Fruit fly (Drosophila melanogaster): ENCODE results near the gene CG15743.
A peak's percentile ranks its signal among the peaks of the same experiment; 100 is the strongest.

CG15743 gene

dm6 chrX:13254442-13254841, 31.1 kb upstream of the CG15743 start (continued):
- TF ChIP-seq sqz (GFP tag; optimal IDR thresholded peaks at IDR 0.05) (peak; percentile 16), nmo (GFP tag; optimal IDR thresholded peaks at IDR 0.05) (no peak), Asciz (GFP tag; optimal IDR thresholded peaks at IDR 0.05) (peak; percentile 2), Oaz (GFP tag; IDR thresholded peaks at IDR 0.05) (no peak), CG5953 (GFP tag; IDR thresholded peaks at IDR 0.05) (no peak), HLHmδ (GFP tag; optimal IDR thresholded peaks at IDR 0.05) (no peak), tna (GFP tag; IDR thresholded peaks at IDR 0.05; ENCODE audit: partially characterized antibody) (no peak), sug (tag; optimal IDR thresholded peaks at IDR 0.05) (peak; percentile 47), CG12299 (tag; optimal IDR thresholded peaks at IDR 0.05) (no peak), kay (GFP tag; optimal IDR thresholded peaks at IDR 0.05) (no peak), kah (GFP tag; optimal IDR thresholded peaks at IDR 0.05) (no peak), en (GFP tag; optimal IDR thresholded peaks at IDR 0.05) (no peak), fd96Cb (tag; optimal IDR thresholded peaks at IDR 0.05) (no peak), Mes4 (GFP tag; optimal IDR thresholded peaks at IDR 0.05) (no peak), bowl (GFP tag; IDR thresholded peaks at IDR 0.05) (no peak), HLH54F (GFP tag; optimal IDR thresholded peaks at IDR 0.05) (no peak), hkb (optimal IDR thresholded peaks at IDR 0.05) (no peak), hkb (GFP tag; IDR thresholded peaks at IDR 0.05) (no peak), CG12659 (GFP tag; optimal IDR thresholded peaks at IDR 0.05) (peak; percentile 7), Med (GFP tag) (peak; percentile 57), unc-4 (GFP tag; IDR thresholded peaks at IDR 0.05; ENCODE audit: partially characterized antibody) (no peak), Vsx1 (GFP tag; optimal IDR thresholded peaks at IDR 0.05) (peak; percentile 39), chm (GFP tag; IDR thresholded peaks at IDR 0.05) (no peak), CG34376 (GFP tag; optimal IDR thresholded peaks at IDR 0.05) (peak; percentile 43), ftz-f1 (GFP tag; optimal IDR thresholded peaks at IDR 0.05) (no peak), p53 (GFP tag; optimal IDR thresholded peaks at IDR 0.05) (no peak), CG18011 (GFP tag; optimal IDR thresholded peaks at IDR 0.05) (no peak), CG11695 (GFP tag; IDR thresholded peaks at IDR 0.05) (0 out of 3 replicates have a peak, but pooled peaks have one; percentile 30), CG7357 (GFP tag; IDR thresholded peaks at IDR 0.05) (no peak), grn (GFP tag; optimal IDR thresholded peaks at IDR 0.05) (peak; percentile 20), ewg (GFP tag; optimal IDR thresholded peaks at IDR 0.05) (no peak), CG2116 (GFP tag; optimal IDR thresholded peaks at IDR 0.05) (no peak), repo (GFP tag; optimal IDR thresholded peaks at IDR 0.05) (no peak), hb (GFP tag; IDR thresholded peaks at IDR 0.05; ENCODE audit: partially characterized antibody) (no peak), HmgZ (tag; optimal IDR thresholded peaks at IDR 0.05) (no peak), Pdp1 (GFP tag; optimal IDR thresholded peaks at IDR 0.05) (peak in 1 of 2 experiments; percentile 62), CG7963 (GFP tag; IDR thresholded peaks at IDR 0.05; ENCODE audit: partially characterized antibody) (no peak), CG3281 (GFP tag; optimal IDR thresholded peaks at IDR 0.05) (peak; percentile 20), Atf-2 (GFP tag; optimal IDR thresholded peaks at IDR 0.05) (no peak)

dm6 chrX:13256967-13257366, 28.5 kb upstream of the CG15743 start:
- TF ChIP-seq ttk (GFP tag; IDR thresholded peaks at IDR 0.05): no peak
- TF ChIP-seq al (GFP tag; IDR thresholded peaks at IDR 0.05): no peak
- TF ChIP-seq chinmo (GFP tag; IDR thresholded peaks at IDR 0.05; ENCODE audit: partially characterized antibody): peak; percentile 80
- no peak for TF ChIP-seq NC2β (GFP tag; optimal IDR thresholded peaks at IDR 0.05)
- peak; percentile 91 for TF ChIP-seq sqz (GFP tag; optimal IDR thresholded peaks at IDR 0.05)
- no peak for TF ChIP-seq CG1602 (GFP tag; optimal IDR thresholded peaks at IDR 0.05)
- no peak for TF ChIP-seq disco-r (GFP tag; optimal IDR thresholded peaks at IDR 0.05)
- TF ChIP-seq CG8281 (tag; optimal IDR thresholded peaks at IDR 0.05): no peak
- no peak for TF ChIP-seq CG5245 (GFP tag; optimal IDR thresholded peaks at IDR 0.05)
- no peak for TF ChIP-seq D (optimal IDR thresholded peaks at IDR 0.05)
- TF ChIP-seq D (GFP tag; optimal IDR thresholded peaks at IDR 0.05): no peak
- peak; percentile 64 for TF ChIP-seq scrt (GFP tag; optimal IDR thresholded peaks at IDR 0.05)
- no peak for TF ChIP-seq ham (GFP tag; IDR thresholded peaks at IDR 0.05)
- TF ChIP-seq slbo (GFP tag; IDR thresholded peaks at IDR 0.05): peak; percentile 26; the same call in 1 of the 2 replicates
- TF ChIP-seq rib (GFP tag; IDR thresholded peaks at IDR 0.05): 0 out of 2 replicates have a peak, but pooled peaks have one; percentile 22
- TF ChIP-seq tap (tag; optimal IDR thresholded peaks at IDR 0.05): no peak

Measured in whole organism, embryonic.